Fruit fly (Drosophila melanogaster) whole organism, embryonic: ENCODE results near the gene Acp62F.

Experiments
- Antp ChIP-seq: fragments of 200-800 bp; sonication (Bioruptor generic); optimal IDR thresholded peaks from 3 replicates; lab custom pipeline; 2016; ENCODE audit warnings: missing biosample characterization, missing genetic modification characterization
- Bgb ChIP-seq: fragments of 200-800 bp; sonication (Bioruptor generic); IDR thresholded peaks from 2 replicates; pipeline ENCODE4 v1.3.6; 2022; ENCODE audit warnings: missing biosample characterization, missing genetic modification characterization; ENCODE audit not compliant: partially characterized antibody
- CG10209 ChIP-seq: fragments of 200-800 bp; sonication (Bioruptor generic); optimal IDR thresholded peaks from 3 replicates; lab custom pipeline; 2017; ENCODE audit warnings: missing biosample characterization, mild to moderate bottlenecking, missing genetic modification characterization, missing genetic modification reagents
- CG10274 ChIP-seq: fragments of 200-800 bp; sonication (Bioruptor generic); optimal IDR thresholded peaks from 3 replicates; lab custom pipeline; 2017; ENCODE audit warnings: missing biosample characterization, mild to moderate bottlenecking, missing genetic modification characterization
- CG10543 ChIP-seq: fragments of 200-800 bp; sonication (Bioruptor generic); optimal IDR thresholded peaks from 3 replicates; lab custom pipeline; 2017; ENCODE audit warnings: missing biosample characterization, mild to moderate bottlenecking, missing genetic modification characterization, moderate library complexity
- CG10979 ChIP-seq: fragments of 200-800 bp; sonication (Bioruptor generic); optimal IDR thresholded peaks from 2 replicates; lab custom pipeline; 2018; ENCODE audit warnings: missing biosample characterization, mild to moderate bottlenecking, missing genetic modification characterization, moderate library complexity
- CG11093 ChIP-seq: fragments of 200-800 bp; sonication (Bioruptor generic); IDR thresholded peaks from 3 replicates; pipeline ENCODE4 v1.3.6; 2022; ENCODE audit warnings: missing biosample characterization, missing genetic modification characterization
- CG11504 ChIP-seq: fragments of 200-800 bp; sonication (Bioruptor generic); optimal IDR thresholded peaks from 3 replicates; lab custom pipeline; 2019; ENCODE audit warnings: missing biosample characterization, mild to moderate bottlenecking, missing genetic modification characterization, moderate library complexity
- CG11560 ChIP-seq: fragments of 200-800 bp; sonication (Bioruptor generic); IDR thresholded peaks from 3 replicates; pipeline ENCODE4 v1.3.6; 2022; ENCODE audit warnings: missing biosample characterization, missing genetic modification characterization
- CG12236 ChIP-seq: fragments of 200-800 bp; sonication (Bioruptor generic); optimal IDR thresholded peaks from 2 replicates; lab custom pipeline; 2016; ENCODE audit warnings: missing biosample characterization, missing genetic modification characterization
- CG12391 ChIP-seq: fragments of 200-800 bp; sonication (Bioruptor generic); optimal IDR thresholded peaks from 3 replicates; lab custom pipeline; 2018; ENCODE audit warnings: missing biosample characterization, mild to moderate bottlenecking, missing genetic modification characterization, moderate library complexity
- CG13624 ChIP-seq: fragments of 200-800 bp; sonication (Bioruptor generic); optimal IDR thresholded peaks from 2 replicates; lab custom pipeline; 2016; ENCODE audit warnings: missing biosample characterization, missing genetic modification characterization
- CG14014 ChIP-seq: fragments of 200-800 bp; sonication (Bioruptor generic); IDR thresholded peaks from 2 replicates; pipeline ENCODE4 v1.3.6; 2022; ENCODE audit warnings: missing biosample characterization, missing genetic modification characterization
- CG1602 ChIP-seq: fragments of 200-800 bp; sonication (Bioruptor generic); optimal IDR thresholded peaks from 3 replicates; lab custom pipeline; 2016; ENCODE audit warnings: missing biosample characterization, missing genetic modification characterization
- CG17361 ChIP-seq: fragments of 200-800 bp; sonication (Bioruptor generic); IDR thresholded peaks from 3 replicates; pipeline ENCODE4 v1.3.6; 2022; ENCODE audit warnings: missing biosample characterization, missing genetic modification characterization
- CG17912 ChIP-seq: fragments of 200-800 bp; sonication (Bioruptor generic); optimal IDR thresholded peaks from 2 replicates; lab custom pipeline; 2018; ENCODE audit warnings: missing biosample characterization, mild to moderate bottlenecking, missing genetic modification characterization
- CG18262 ChIP-seq: fragments of 200-800 bp; optimal IDR thresholded peaks from 3 replicates; lab custom pipeline; 2019; ENCODE audit warnings: missing biosample characterization, mild to moderate bottlenecking, missing genetic modification characterization, moderate library complexity
- CG18476 ChIP-seq: fragments of 200-800 bp; sonication (Bioruptor generic); optimal IDR thresholded peaks from 2 replicates; lab custom pipeline; 2016; ENCODE audit warnings: missing biosample characterization, mild to moderate bottlenecking, missing genetic modification characterization
- CG2120 ChIP-seq: fragments of 200-800 bp; sonication (Bioruptor generic); optimal IDR thresholded peaks from 3 replicates; lab custom pipeline; 2016; ENCODE audit warnings: missing biosample characterization, missing genetic modification characterization
- CG33213 ChIP-seq: fragments of 200-800 bp; sonication (Bioruptor generic); optimal IDR thresholded peaks from 3 replicates; lab custom pipeline; 2016; ENCODE audit warnings: missing biosample characterization, missing genetic modification characterization
- CG3726 ChIP-seq: fragments of 200-800 bp; sonication (Bioruptor generic); IDR thresholded peaks from 3 replicates; pipeline ENCODE4, ENCODE4 v1.3.6; 2022; ENCODE audit warnings: missing biosample characterization, missing genetic modification characterization
- CG9437 ChIP-seq: fragments of 200-800 bp; sonication (Bioruptor generic); optimal IDR thresholded peaks from 2 replicates; lab custom pipeline; 2018; ENCODE audit warnings: missing biosample characterization, mild to moderate bottlenecking, missing genetic modification characterization
- D ChIP-seq, 2 experiments: fragments of 200-800 bp in 1 of 2; fragments of >200 bp in 1 of 2; sonication (Bioruptor generic) in 1 of 2; optimal IDR thresholded peaks; 2 replicates in 1 of 2; 3 replicates in 1 of 2; lab custom pipeline; 2017; ENCODE audit warnings: mild to moderate bottlenecking in 1 of 2, missing biosample characterization in 1 of 2, missing genetic modification characterization in 1 of 2, missing genetic modification reagents in 1 of 2
- Dad ChIP-seq: fragments of 200-800 bp; sonication (Bioruptor generic); optimal IDR thresholded peaks from 3 replicates; lab custom pipeline; 2016; ENCODE audit warnings: missing biosample characterization, missing genetic modification characterization
- Dip3 ChIP-seq: fragments of 200-800 bp; sonication (Bioruptor generic); optimal IDR thresholded peaks from 3 replicates; lab custom pipeline; 2016; ENCODE audit warnings: missing biosample characterization, missing genetic modification characterization
- Hmr ChIP-seq: fragments of 200-800 bp; sonication (Bioruptor generic); optimal IDR thresholded peaks from 3 replicates; lab custom pipeline; 2017; ENCODE audit warnings: mild to moderate bottlenecking, missing biosample characterization, missing genetic modification reagents, missing genetic modification characterization
- Hr78 ChIP-seq, 2 experiments: fragments of 200-800 bp in 1 of 2; fragments of >200 bp in 1 of 2; sonication (Bioruptor generic) in 1 of 2; optimal IDR thresholded peaks; 2 replicates each; lab custom pipeline; 2017 to 2019; ENCODE audit warnings: missing biosample characterization in 2 of 2, missing genetic modification characterization in 2 of 2, mild to moderate bottlenecking in 1 of 2, moderate library complexity in 1 of 2
- Hsf ChIP-seq: fragments of 200-800 bp; sonication (Bioruptor generic); optimal IDR thresholded peaks from 3 replicates; lab custom pipeline; 2016; ENCODE audit warnings: missing biosample characterization, missing genetic modification characterization
- Meics ChIP-seq: fragments of 200-800 bp; sonication (Bioruptor generic); optimal IDR thresholded peaks from 2 replicates; lab custom pipeline; 2017; ENCODE audit warnings: missing biosample characterization, mild to moderate bottlenecking, missing genetic modification characterization
- NFAT ChIP-seq: fragments of 200-800 bp; sonication (Bioruptor generic); IDR thresholded peaks from 2 replicates; pipeline ENCODE4 v1.3.6; 2022; ENCODE audit warnings: missing biosample characterization, missing genetic modification characterization
- PHDP ChIP-seq: fragments of 200-800 bp; sonication (Bioruptor generic); optimal IDR thresholded peaks from 3 replicates; lab custom pipeline; 2018; ENCODE audit warnings: missing biosample characterization, mild to moderate bottlenecking, missing genetic modification characterization, moderate library complexity
- Pdp1 ChIP-seq, 2 experiments: fragments of 200-800 bp; sonication (Bioruptor generic); optimal IDR thresholded peaks; 3 replicates each; lab custom pipeline; 2016; ENCODE audit warnings: missing biosample characterization in 2 of 2, missing genetic modification characterization in 2 of 2, mild to moderate bottlenecking in 1 of 2, moderate library complexity in 1 of 2
- Ravus ChIP-seq: fragments of 200-800 bp; sonication (Bioruptor generic); IDR thresholded peaks from 2 replicates; pipeline ENCODE4 v1.3.6; 2022; ENCODE audit warnings: missing biosample characterization, missing genetic modification characterization
- Trl ChIP-seq, 3 experiments: fragments of >200 bp in 2 of 3; fragments of 200-800 bp in 1 of 3; sonication (Bioruptor generic) in 1 of 3; optimal IDR thresholded peaks; 2 replicates in 1 of 3; 3 replicates in 2 of 3; lab custom pipeline; 2016 to 2017; ENCODE audit warnings: missing biosample characterization in 1 of 3, missing genetic modification characterization in 1 of 3
- bbx ChIP-seq: fragments of 200-800 bp; sonication (Bioruptor generic); IDR thresholded peaks from 2 replicates; pipeline ENCODE4 v1.3.6; 2022; ENCODE audit warnings: missing biosample characterization, missing genetic modification characterization; ENCODE audit not compliant: partially characterized antibody
- gcm2 ChIP-seq: fragments of 200-800 bp; sonication (Bioruptor generic); optimal IDR thresholded peaks from 2 replicates; lab custom pipeline; 2016; ENCODE audit warnings: missing biosample characterization, missing genetic modification characterization
- hbn ChIP-seq: fragments of 200-800 bp; sonication (Bioruptor generic); IDR thresholded peaks from 2 replicates; pipeline ENCODE4 v1.3.6; 2022; ENCODE audit warnings: missing biosample characterization, missing genetic modification characterization; ENCODE audit not compliant: partially characterized antibody
- her ChIP-seq: fragments of 200-800 bp; sonication (Bioruptor generic); optimal IDR thresholded peaks from 2 replicates; lab custom pipeline; 2016; ENCODE audit warnings: missing biosample characterization, missing genetic modification characterization
- kah ChIP-seq: fragments of 200-800 bp; sonication (Bioruptor generic); optimal IDR thresholded peaks from 2 replicates; lab custom pipeline; 2018; ENCODE audit warnings: missing biosample characterization, mild to moderate bottlenecking, missing genetic modification characterization
- lbe ChIP-seq: fragments of 200-800 bp; sonication (Bioruptor generic); optimal IDR thresholded peaks from 2 replicates; lab custom pipeline; 2016; ENCODE audit warnings: missing biosample characterization, mild to moderate bottlenecking, missing genetic modification characterization
- lov ChIP-seq, 2 experiments: fragments of 200-800 bp in 1 of 2; fragments of >200 bp in 1 of 2; sonication (Bioruptor generic) in 1 of 2; IDR thresholded peaks in 1 of 2; optimal IDR thresholded peaks in 1 of 2; 2 replicates in 1 of 2; 3 replicates in 1 of 2; pipeline versions ENCODE4 v1.3.6 to Lab custom; 2017 to 2022; ENCODE audit warnings: missing biosample characterization in 1 of 2, missing genetic modification characterization in 1 of 2
- oc ChIP-seq: fragments of 200-800 bp; sonication (Bioruptor generic); optimal IDR thresholded peaks from 2 replicates; lab custom pipeline; 2018; ENCODE audit warnings: missing biosample characterization, mild to moderate bottlenecking, missing genetic modification characterization, moderate library complexity
- odd ChIP-seq: fragments of 200-800 bp; sonication (Bioruptor generic); optimal IDR thresholded peaks from 2 replicates; lab custom pipeline; 2017; ENCODE audit warnings: missing biosample characterization, mild to moderate bottlenecking, missing genetic modification characterization
- otp ChIP-seq: fragments of 200-800 bp; sonication (Bioruptor generic); IDR thresholded peaks from 3 replicates; pipeline ENCODE4, ENCODE4 v1.3.6; 2022; ENCODE audit warnings: missing biosample characterization, missing genetic modification characterization
- phol ChIP-seq: fragments of 200-800 bp; sonication (Bioruptor generic); optimal IDR thresholded peaks from 3 replicates; lab custom pipeline; 2018; ENCODE audit warnings: missing biosample characterization, mild to moderate bottlenecking, missing genetic modification characterization, moderate library complexity
- stc ChIP-seq: fragments of 200-800 bp; sonication (Bioruptor generic); IDR thresholded peaks from 2 replicates; pipeline ENCODE4 v1.3.6; 2022; ENCODE audit warnings: missing biosample characterization, missing genetic modification characterization
- unpg ChIP-seq: fragments of 200-800 bp; sonication (Bioruptor generic); optimal IDR thresholded peaks from 3 replicates; lab custom pipeline; 2018; ENCODE audit warnings: missing biosample characterization, mild to moderate bottlenecking, missing genetic modification characterization, moderate library complexity

Gene Acp62F

dm6 chr3L:2766269-2767088 lies 26.9 kb downstream of the Acp62F start, which contains the start of the genes Mrtf and Non2 (continued):
- TF ChIP-seq CG17361 (peak; percentile 79), Dip3 (GFP tag; lab: Kevin White, UChicago) (peak; percentile 69), CG12236 (GFP tag; lab: Kevin White, UChicago) (no peak), Pdp1 (GFP tag; optimal IDR thresholded peaks at IDR 0.05; lab: Kevin White, UChicago) (peak; percentile 49 to 76), Antp (peak; percentile 61), phol (peak; percentile 56), CG18476 (GFP tag; lab: Kevin White, UChicago) (peak; percentile 44), CG10274 (GFP tag; lab: Kevin White, UChicago) (peak; percentile 9), oc (tag; lab: Kevin White, UChicago) (no peak), bbx (GFP tag; lab: Robert Waterston, UW) (peak; percentile 79), Hmr (peak; percentile 63), CG2120 (GFP tag; lab: Kevin White, UChicago) (peak; percentile 83), CG14014 (GFP tag; lab: Robert Waterston, UW) (peak; percentile 64), Ravus (no peak), CG33213 (GFP tag; lab: Kevin White, UChicago) (no peak), PHDP (peak; percentile 0), CG3726 (no peak), lov (optimal IDR thresholded peaks at IDR 0.05; lab: Kevin White, UChicago) (no peak), lov (GFP tag; IDR thresholded peaks at IDR 0.05; lab: Robert Waterston, UW) (no peak), her (GFP tag; lab: Kevin White, UChicago) (no peak), CG10979 (tag; lab: Kevin White, UChicago) (peak; percentile 36), otp (peak; percentile 17; the same call in 1 of the 3 replicates), D (optimal IDR thresholded peaks at IDR 0.05; lab: Kevin White, UChicago) (no peak), D (GFP tag; optimal IDR thresholded peaks at IDR 0.05; lab: Kevin White, UChicago) (peak; percentile 26), CG11504 (tag; lab: Kevin White, UChicago) (peak; percentile 62), CG18262 (tag; lab: Kevin White, UChicago) (peak; percentile 62), hbn (peak; percentile 69), CG10543 (GFP tag; lab: Kevin White, UChicago) (peak; percentile 58), stc (GFP tag; lab: Robert Waterston, UW) (no peak), Meics (peak; percentile 67), CG11093 (GFP tag; lab: Robert Waterston, UW) (no peak), gcm2 (peak; percentile 18), Dad (no peak), CG13624 (peak; percentile 48), CG11560 (tag; lab: Robert Waterston, UW) (no peak), kah (GFP tag; lab: Kevin White, UChicago) (no peak), CG12391 (tag; lab: Kevin White, UChicago) (peak; percentile 72), CG1602 (GFP tag; lab: Kevin White, UChicago) (peak; percentile 69), CG17912 (GFP tag; lab: Kevin White, UChicago) (no peak), lbe (GFP tag; lab: Kevin White, UChicago) (peak; percentile 24), CG10209 (peak; percentile 37), CG9437 (GFP tag; lab: Kevin White, UChicago) (peak; percentile 45), odd (GFP tag; lab: Kevin White, UChicago) (no peak), Bgb (GFP tag; lab: Robert Waterston, UW) (peak; percentile 84), Hr78 (GFP tag; optimal IDR thresholded peaks at IDR 0.05; lab: Kevin White, UChicago) (no peak), unpg (peak; percentile 25), Trl (optimal IDR thresholded peaks at IDR 0.05; lab: Kevin White, UChicago) (no peak), Trl (GFP tag; optimal IDR thresholded peaks at IDR 0.05; lab: Kevin White, UChicago) (peak; percentile 55), Hsf (GFP tag; lab: Kevin White, UChicago) (peak; percentile 70), NFAT (peak; percentile 63)
